Worm (Caenorhabditis elegans) whole organism, late embryonic: Measurements from ENCODE around the gene B0024.4.

ENCODE experiments used
- C08G9.2 ChIP-seq: sonication (generic microtip); optimal IDR thresholded peaks from 2 replicates; lab custom pipeline; 2016; ENCODE audit warnings: mild to moderate bottlenecking, missing genetic modification characterization, moderate library complexity, missing compliant biosample characterization
- C38D4.7 ChIP-seq: fragments of 200-800 bp; sonication (Bioruptor generic); optimal IDR thresholded peaks from 2 replicates; lab custom pipeline; 2018; ENCODE audit warnings: mild to moderate bottlenecking, missing genetic modification characterization, moderate library complexity, missing compliant biosample characterization
- F13H6.1 ChIP-seq: sonication (generic microtip); optimal IDR thresholded peaks from 2 replicates; lab custom pipeline; 2016; ENCODE audit warnings: missing genetic modification characterization, missing compliant biosample characterization
- K02D7.2 ChIP-seq: sonication (generic microtip); optimal IDR thresholded peaks from 2 replicates; lab custom pipeline; 2017; ENCODE audit warnings: mild to moderate bottlenecking, missing genetic modification characterization, missing compliant biosample characterization
- T23F11.4 ChIP-seq: fragments of 200-800 bp; sonication (Bioruptor generic); optimal IDR thresholded peaks from 2 replicates; lab custom pipeline; 2018; ENCODE audit warnings: mild to moderate bottlenecking, missing genetic modification characterization, missing compliant biosample characterization
- ahr-1 ChIP-seq: sonication (generic microtip); optimal IDR thresholded peaks from 2 replicates; lab custom pipeline; 2016; ENCODE audit warnings: missing genetic modification characterization, missing compliant biosample characterization
- ceh-18 ChIP-seq: sonication (generic microtip); optimal IDR thresholded peaks from 2 replicates; lab custom pipeline; 2016; ENCODE audit warnings: missing genetic modification characterization, missing compliant biosample characterization
- ceh-19 ChIP-seq: fragments of 200-800 bp; sonication (Bioruptor generic); optimal IDR thresholded peaks from 2 replicates; lab custom pipeline; 2018; ENCODE audit warnings: mild to moderate bottlenecking, missing genetic modification characterization, missing compliant biosample characterization
- ceh-2 ChIP-seq: sonication (generic microtip); optimal IDR thresholded peaks from 2 replicates; lab custom pipeline; 2016; ENCODE audit warnings: missing genotype, missing genetic modification characterization, missing compliant biosample characterization
- ceh-22 ChIP-seq: sonication (generic microtip); optimal IDR thresholded peaks from 2 replicates; lab custom pipeline; 2017; ENCODE audit warnings: missing biosample characterization, missing genetic modification characterization
- ceh-24 ChIP-seq: sonication (generic microtip); optimal IDR thresholded peaks from 2 replicates; lab custom pipeline; 2016; ENCODE audit warnings: mild to moderate bottlenecking, missing genetic modification characterization, missing compliant biosample characterization
- ceh-31 ChIP-seq: sonication (generic microtip); optimal IDR thresholded peaks from 2 replicates; lab custom pipeline; 2016; ENCODE audit warnings: missing genetic modification characterization, missing compliant biosample characterization
- ceh-34 ChIP-seq: sonication (generic microtip); optimal IDR thresholded peaks from 2 replicates; lab custom pipeline; 2016; ENCODE audit warnings: mild to moderate bottlenecking, missing genetic modification characterization, missing compliant biosample characterization
- ceh-9 ChIP-seq: sonication (generic microtip); optimal IDR thresholded peaks from 2 replicates; lab custom pipeline; 2016; ENCODE audit warnings: mild to moderate bottlenecking, missing genetic modification characterization, inconsistent platforms, missing compliant biosample characterization
- che-1 ChIP-seq: sonication (generic microtip); optimal IDR thresholded peaks from 2 replicates; lab custom pipeline; 2016; ENCODE audit warnings: mild to moderate bottlenecking, missing genetic modification characterization, missing compliant biosample characterization
- dve-1 ChIP-seq: sonication (generic microtip); optimal IDR thresholded peaks from 2 replicates; lab custom pipeline; 2017; ENCODE audit warnings: antibody characterized with exemption, mild to moderate bottlenecking, missing genetic modification characterization, missing compliant biosample characterization
- elt-2 ChIP-seq: sonication (generic microtip); optimal IDR thresholded peaks from 2 replicates; lab custom pipeline; 2016; ENCODE audit warnings: missing genetic modification reagents, missing genetic modification characterization, missing compliant biosample characterization
- eyg-1 ChIP-seq: sonication (generic microtip); optimal IDR thresholded peaks from 2 replicates; lab custom pipeline; 2016; ENCODE audit warnings: missing genotype, missing genetic modification characterization, missing compliant biosample characterization
- fax-1 ChIP-seq: sonication (generic microtip); optimal IDR thresholded peaks from 2 replicates; lab custom pipeline; 2016; ENCODE audit warnings: missing genotype, missing genetic modification characterization, missing compliant biosample characterization
- fkh-10 ChIP-seq: fragments of 150-350 bp; optimal IDR thresholded peaks from 2 replicates; lab custom pipeline; 2014; ENCODE audit warnings: missing biosample characterization, missing genetic modification reagents, missing genetic modification characterization
- fkh-6 ChIP-seq: sonication (generic microtip); optimal IDR thresholded peaks from 2 replicates; lab custom pipeline; 2016; ENCODE audit warnings: missing genetic modification characterization, missing compliant biosample characterization
- gmeb-2 ChIP-seq: sonication (generic microtip); optimal IDR thresholded peaks from 2 replicates; lab custom pipeline; 2016; ENCODE audit warnings: missing genetic modification characterization, inconsistent platforms, missing compliant biosample characterization
- hlh-15 ChIP-seq: sonication (generic microtip); optimal IDR thresholded peaks from 2 replicates; lab custom pipeline; 2016; ENCODE audit warnings: missing genetic modification characterization, missing compliant biosample characterization
- hlh-8 ChIP-seq: sonication (generic microtip); optimal IDR thresholded peaks from 2 replicates; lab custom pipeline; 2016; ENCODE audit warnings: missing genotype, missing genetic modification characterization, missing compliant biosample characterization
- lin-11 ChIP-seq: fragments of 200-800 bp; sonication (Bioruptor generic); optimal IDR thresholded peaks from 2 replicates; lab custom pipeline; 2018; ENCODE audit warnings: mild to moderate bottlenecking, missing genetic modification characterization, missing compliant biosample characterization
- mec-3 ChIP-seq: sonication (generic microtip); optimal IDR thresholded peaks from 2 replicates; lab custom pipeline; 2016; ENCODE audit warnings: borderline replicate concordance, missing genetic modification characterization, missing compliant biosample characterization
- nfya-1 ChIP-seq: sonication (generic microtip); optimal IDR thresholded peaks from 2 replicates; lab custom pipeline; 2017; ENCODE audit warnings: missing genetic modification characterization, mild to moderate bottlenecking, missing compliant biosample characterization, antibody characterized with exemption, moderate library complexity
- npax-4 ChIP-seq: sonication (generic microtip); optimal IDR thresholded peaks from 2 replicates; lab custom pipeline; 2016; ENCODE audit warnings: missing genetic modification characterization, missing compliant biosample characterization
- pha-2 ChIP-seq: sonication (generic microtip); optimal IDR thresholded peaks from 2 replicates; lab custom pipeline; 2017; ENCODE audit warnings: mild to moderate bottlenecking, missing genetic modification characterization, missing compliant biosample characterization
- pha-4 ChIP-seq: fragments of 150-350 bp; optimal IDR thresholded peaks from 2 replicates; lab custom pipeline; 2018; ENCODE audit warnings: missing biosample characterization, missing genetic modification reagents, missing genetic modification characterization
- pqm-1 ChIP-seq: sonication (generic microtip); optimal IDR thresholded peaks from 2 replicates; lab custom pipeline; 2016; ENCODE audit warnings: missing genetic modification characterization, missing compliant biosample characterization
- ref-2 ChIP-seq: sonication (generic microtip); optimal IDR thresholded peaks from 2 replicates; lab custom pipeline; 2016; ENCODE audit warnings: missing genetic modification characterization, missing compliant biosample characterization
- sox-2 ChIP-seq: fragments of 200-800 bp; sonication (Bioruptor generic); IDR thresholded peaks from 2 replicates; pipeline ENCODE4 v1.3.6; 2022; ENCODE audit warnings: missing genetic modification reagents, missing genetic modification characterization, missing compliant biosample characterization
- sox-4 ChIP-seq: sonication (generic microtip); optimal IDR thresholded peaks from 2 replicates; lab custom pipeline; 2017; ENCODE audit warnings: mild to moderate bottlenecking, missing genetic modification characterization, inconsistent platforms, missing compliant biosample characterization
- syd-9 ChIP-seq: sonication (generic microtip); optimal IDR thresholded peaks from 2 replicates; lab custom pipeline; 2016; ENCODE audit warnings: mild to moderate bottlenecking, missing genetic modification characterization, moderate library complexity, missing compliant biosample characterization
- tbx-2 ChIP-seq: sonication (generic microtip); optimal IDR thresholded peaks from 2 replicates; lab custom pipeline; 2016; ENCODE audit warnings: missing genetic modification characterization, missing compliant biosample characterization
- unc-42 ChIP-seq: sonication (generic microtip); optimal IDR thresholded peaks from 2 replicates; lab custom pipeline; 2016; ENCODE audit warnings: missing genotype, missing genetic modification characterization, missing compliant biosample characterization
- unc-86 ChIP-seq: sonication (generic microtip); optimal IDR thresholded peaks from 2 replicates; lab custom pipeline; 2016; ENCODE audit warnings: missing genetic modification characterization, missing compliant biosample characterization
- ztf-16 ChIP-seq: sonication (generic microtip); optimal IDR thresholded peaks from 2 replicates; lab custom pipeline; 2017; ENCODE audit warnings: missing genetic modification characterization, missing compliant biosample characterization

The B0024.4 gene

ce11 chrV:10255005-10255472 lies 42.2 kb upstream of the B0024.4 start, which contains the start of gene rop-1:
Gene rop-1, minus strand, starts transcription at chrV:10255055.
- TF ChIP-seq ceh-34 (tag; lab: Kevin White, UChicago), result no peak
- no peak for TF ChIP-seq pha-4
- no peak for TF ChIP-seq hlh-15 (tag; lab: Kevin White, UChicago)
- no peak for TF ChIP-seq ztf-16
- TF ChIP-seq fkh-10 (GFP tag; lab: Kevin White, UChicago), result no peak
- no peak for TF ChIP-seq fkh-6 (tag; lab: Kevin White, UChicago)
- TF ChIP-seq pha-2 (tag; lab: Kevin White, UChicago), result no peak
- no peak for TF ChIP-seq nfya-1 (tag; lab: Kevin White, UChicago)
- TF ChIP-seq lin-11 (tag; lab: Kevin White, UChicago), result no peak
- TF ChIP-seq npax-4 (tag; lab: Kevin White, UChicago), result no peak
- no peak for TF ChIP-seq K02D7.2
- no peak for TF ChIP-seq ahr-1 (tag; lab: Kevin White, UChicago)

ce11 chrV:10256050-10256449 lies 41.1 kb upstream of the B0024.4 start, which contains the start of gene nhr-232:
Gene nhr-232, plus strand, starts transcription at chrV:10256170.
- peak; percentile 62 for TF ChIP-seq elt-2 (tag; lab: Kevin White, UChicago)
- TF ChIP-seq pha-4, result no peak

ce11 chrV:10260460-10260859 lies 36.7 kb upstream of the B0024.4 start, which contains the start of gene sri-18:
Gene sri-18, minus strand, starts transcription at chrV:10260560.
- TF ChIP-seq ahr-1 (tag; lab: Kevin White, UChicago), result no peak
- no peak for TF ChIP-seq T23F11.4 (GFP tag; lab: Kevin White, UChicago)
- no peak for TF ChIP-seq F13H6.1 (tag; lab: Kevin White, UChicago)
- TF ChIP-seq ceh-2 (tag; lab: Kevin White, UChicago), result no peak
- TF ChIP-seq ceh-34 (tag; lab: Kevin White, UChicago), result no peak
- TF ChIP-seq fkh-6 (tag; lab: Kevin White, UChicago), result no peak
- TF ChIP-seq dve-1, result no peak
- no peak for TF ChIP-seq eyg-1 (tag; lab: Kevin White, UChicago)

- TF ChIP-seq tbx-2 (tag; lab: Kevin White, UChicago) (no peak), ref-2 (tag; lab: Kevin White, UChicago) (no peak), C08G9.2 (tag; lab: Kevin White, UChicago) (no peak), unc-42 (peak; percentile 66), F13H6.1 (tag; lab: Kevin White, UChicago) (no peak), sox-4 (tag; lab: Kevin White, UChicago) (no peak), pqm-1 (tag; lab: Kevin White, UChicago) (no peak), che-1 (tag; lab: Kevin White, UChicago) (no peak), ceh-34 (tag; lab: Kevin White, UChicago) (no peak), ceh-19 (peak; percentile 31), dve-1 (no peak)
- TF ChIP-seq, all 69 proteins: peak for 2
These were observed 32.2 kb upstream of the B0024.4 start for ce11 chrV:10265019-10265418.

- TF ChIP-seq C38D4.7 (GFP tag; lab: Kevin White, UChicago) (no peak), unc-42 (peak; percentile 73)
- TF ChIP-seq, all 69 proteins: peak for 1
These were observed 31.1 kb upstream of the B0024.4 start for ce11 chrV:10266050-10266449.

- TF ChIP-seq fax-1 (tag; lab: Kevin White, UChicago) (no peak), ceh-31 (no peak), syd-9 (no peak), F13H6.1 (tag; lab: Kevin White, UChicago) (no peak), sox-2 (GFP tag; lab: Robert Waterston, UW) (no peak), ceh-24 (no peak), gmeb-2 (tag; lab: Kevin White, UChicago) (no peak), ceh-22 (no peak), hlh-8 (tag; lab: Kevin White, UChicago) (no peak), ceh-9 (tag; lab: Kevin White, UChicago) (no peak), ref-2 (tag; lab: Kevin White, UChicago) (no peak), mec-3 (tag; lab: Kevin White, UChicago) (no peak), unc-86 (tag; lab: Kevin White, UChicago) (no peak), ceh-18 (tag; lab: Kevin White, UChicago) (no peak)
These were observed 27.0 kb upstream of the B0024.4 start, which contains the start of gene ric-4 for ce11 chrV:10270214-10270613. Gene ric-4, minus strand, starts transcription at chrV:10270314.
